Worm (Caenorhabditis elegans) whole organism, L1 larva: ENCODE measurements around the gene C24H11.5.

Source experiments
- elt-3 ChIP-seq, 6 experiments: fragments of 150-350 bp in 1 of 6; sonication (generic microtip); optimal IDR thresholded peaks; 2 replicates each; lab custom pipeline; 2017 to 2018; ENCODE audit warnings: missing biosample characterization in 6 of 6, missing genetic modification characterization in 6 of 6, inconsistent platforms in 1 of 6
- fos-1 ChIP-seq: fragments of 150-350 bp; optimal IDR thresholded peaks from 2 replicates; lab custom pipeline; 2014; ENCODE audit warnings: missing biosample characterization, missing genetic modification characterization
- hpl-2 ChIP-seq: fragments of 150-350 bp; optimal IDR thresholded peaks from 2 replicates; lab custom pipeline; 2014; ENCODE audit warnings: missing biosample characterization, missing genetic modification reagents, missing genetic modification characterization
- mdl-1 ChIP-seq, 2 experiments: fragments of 150-350 bp; optimal IDR thresholded peaks; 2 replicates each; lab custom pipeline; 2014 to 2017; ENCODE audit warnings: missing biosample characterization in 2 of 2, missing genetic modification characterization in 2 of 2, inconsistent platforms in 1 of 2
- nhr-47 ChIP-seq: sonication (generic microtip); optimal IDR thresholded peaks from 2 replicates; lab custom pipeline; 2016; ENCODE audit warnings: mild to moderate bottlenecking, missing genetic modification characterization, moderate library complexity, missing compliant biosample characterization
- pqm-1 ChIP-seq: sonication (generic microtip); optimal IDR thresholded peaks from 3 replicates; lab custom pipeline; 2017; ENCODE audit warnings: missing biosample characterization, missing genetic modification characterization
- unc-62 ChIP-seq: fragments of 150-350 bp; optimal IDR thresholded peaks from 2 replicates; lab custom pipeline; 2014; ENCODE audit warnings: missing biosample characterization, missing genetic modification reagents, missing genetic modification characterization
- ztf-11 ChIP-seq, 2 experiments: sonication (generic microtip); optimal IDR thresholded peaks; 2 replicates each; lab custom pipeline; 2016 to 2017; ENCODE audit warnings: missing genetic modification characterization in 2 of 2, missing biosample characterization in 1 of 2, missing compliant biosample characterization in 1 of 2

DNA sequence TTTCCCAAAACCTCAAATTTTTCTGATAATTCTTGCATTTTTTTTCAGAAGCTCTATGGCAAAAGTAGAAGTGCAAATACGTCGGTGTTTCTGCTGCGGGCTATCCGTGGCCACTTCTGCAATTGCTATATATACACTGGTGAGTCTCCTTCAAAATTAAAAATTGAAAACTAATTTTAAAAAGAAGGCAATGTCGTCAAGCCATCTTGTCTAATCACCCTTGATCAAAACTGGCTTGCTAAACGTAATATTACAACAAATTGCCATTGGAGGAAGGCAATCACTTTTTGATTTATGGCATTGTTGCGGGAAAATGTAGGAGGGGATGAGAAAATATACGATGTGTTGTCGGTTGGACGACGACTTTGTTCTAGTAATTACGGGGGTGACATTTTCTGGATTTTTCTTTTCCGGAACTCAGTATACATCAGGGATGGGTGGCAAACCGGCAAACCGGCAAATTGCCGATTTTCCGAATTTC, 36.5 kb downstream of the C24H11.5 start, which contains the start of gene C18D11.1:
- no peak for TF ChIP-seq fos-1 (tag; lab: Kevin White, UChicago)
- TF ChIP-seq mdl-1 (tag; optimal IDR thresholded peaks at IDR 0.05; lab: Kevin White, UChicago) = no peak
- TF ChIP-seq ztf-11 (tag; optimal IDR thresholded peaks at IDR 0.05; lab: Kevin White, UChicago) = no peak
- no peak for TF ChIP-seq pqm-1 (tag; lab: Kevin White, UChicago)
- no peak for TF ChIP-seq unc-62
- no peak for TF ChIP-seq elt-3 (tag; optimal IDR thresholded peaks at IDR 0.05; lab: Kevin White, UChicago)
- TF ChIP-seq nhr-47 = no peak
- TF ChIP-seq hpl-2 (GFP tag; lab: Kevin White, UChicago) = no peak
